Fruit fly (Drosophila melanogaster) whole organism, embryonic: ENCODE results near the gene CG31231.
A peak's percentile ranks its signal among the peaks of the same experiment; 100 is the strongest.

Experiments used
- Atf3 ChIP-seq: fragments of 200-800 bp; sonication (Bioruptor generic); optimal IDR thresholded peaks from 3 replicates; lab custom pipeline; 2016; ENCODE audit warnings: missing biosample characterization, missing genetic modification characterization
- CG10366 ChIP-seq: fragments of 200-800 bp; sonication (Bioruptor generic); IDR thresholded peaks from 2 replicates; pipeline ENCODE4 v1.3.6; 2022; ENCODE audit warnings: missing biosample characterization, missing genetic modification characterization
- CG10462 ChIP-seq: fragments of 200-800 bp; sonication (Bioruptor generic); optimal IDR thresholded peaks from 2 replicates; lab custom pipeline; 2016; ENCODE audit warnings: missing biosample characterization, missing genetic modification characterization
- CG11398 ChIP-seq: fragments of 200-800 bp; sonication (Bioruptor generic); optimal IDR thresholded peaks from 2 replicates; lab custom pipeline; 2016; ENCODE audit warnings: missing biosample characterization, missing genetic modification characterization
- CG12104 ChIP-seq: fragments of 200-800 bp; sonication (Bioruptor generic); optimal IDR thresholded peaks from 3 replicates; lab custom pipeline; 2016; ENCODE audit warnings: missing biosample characterization, missing genetic modification characterization
- CG1233 ChIP-seq: fragments of 200-800 bp; sonication (Bioruptor generic); optimal IDR thresholded peaks from 4 replicates; lab custom pipeline; 2018; ENCODE audit warnings: missing biosample characterization, mild to moderate bottlenecking, missing genetic modification characterization
- CG15514 ChIP-seq: fragments of 200-800 bp; sonication (Bioruptor generic); optimal IDR thresholded peaks from 3 replicates; lab custom pipeline; 2017; ENCODE audit warnings: missing biosample characterization, missing genetic modification characterization, mild to moderate bottlenecking, moderate library complexity, missing genetic modification reagents
- CG15696 ChIP-seq: fragments of 200-800 bp; sonication (Bioruptor generic); optimal IDR thresholded peaks from 2 replicates; lab custom pipeline; 2019; ENCODE audit warnings: missing biosample characterization, mild to moderate bottlenecking, missing genetic modification characterization, moderate library complexity
- CG17385 ChIP-seq: fragments of 200-800 bp; sonication (Bioruptor generic); optimal IDR thresholded peaks from 3 replicates; lab custom pipeline; 2018; ENCODE audit warnings: missing biosample characterization, mild to moderate bottlenecking, missing genetic modification characterization
- CG17568 ChIP-seq: fragments of 200-800 bp; sonication (Bioruptor generic); optimal IDR thresholded peaks from 2 replicates; lab custom pipeline; 2018; ENCODE audit warnings: missing biosample characterization, mild to moderate bottlenecking, missing genetic modification characterization, moderate library complexity
- CG30431 ChIP-seq: fragments of 200-800 bp; sonication (Bioruptor generic); optimal IDR thresholded peaks from 2 replicates; lab custom pipeline; 2017; ENCODE audit warnings: missing biosample characterization, missing genetic modification characterization
- CG31224 ChIP-seq: fragments of 200-800 bp; sonication (Bioruptor generic); IDR thresholded peaks from 2 replicates; pipeline ENCODE4 v1.3.6; 2022; ENCODE audit warnings: missing biosample characterization, missing genetic modification characterization
- CG34376 ChIP-seq: fragments of 200-800 bp; sonication (Bioruptor generic); optimal IDR thresholded peaks from 2 replicates; lab custom pipeline; 2018; ENCODE audit warnings: missing biosample characterization, mild to moderate bottlenecking, missing genetic modification characterization
- CG5180 ChIP-seq: fragments of 200-800 bp; sonication (Bioruptor generic); optimal IDR thresholded peaks from 3 replicates; lab custom pipeline; 2017; ENCODE audit warnings: missing biosample characterization, missing genetic modification characterization, mild to moderate bottlenecking, moderate library complexity, missing genetic modification reagents
- CG6813 ChIP-seq: fragments of 200-800 bp; sonication (Bioruptor generic); optimal IDR thresholded peaks from 2 replicates; lab custom pipeline; 2017; ENCODE audit warnings: missing biosample characterization, missing genetic modification characterization, mild to moderate bottlenecking, moderate library complexity, missing genetic modification reagents
- CG6854 ChIP-seq: fragments of 200-800 bp; sonication (Bioruptor generic); optimal IDR thresholded peaks from 3 replicates; lab custom pipeline; 2017; ENCODE audit warnings: missing biosample characterization, mild to moderate bottlenecking, missing genetic modification characterization
- CG7271 ChIP-seq: fragments of 200-800 bp; sonication (Bioruptor generic); optimal IDR thresholded peaks from 2 replicates; lab custom pipeline; 2018; ENCODE audit warnings: missing biosample characterization, mild to moderate bottlenecking, missing genetic modification characterization, moderate library complexity
- CG7357 ChIP-seq: fragments of 200-800 bp; sonication (Bioruptor generic); IDR thresholded peaks from 3 replicates; pipeline ENCODE4 v1.3.6; 2022; ENCODE audit warnings: missing biosample characterization, missing genetic modification characterization
- CG9215 ChIP-seq: fragments of 200-800 bp; sonication (Bioruptor generic); IDR thresholded peaks from 2 replicates; pipeline ENCODE4 v1.3.6; 2022; ENCODE audit warnings: missing biosample characterization, missing genetic modification characterization
- CG9797 ChIP-seq: fragments of 200-800 bp; sonication (Bioruptor generic); optimal IDR thresholded peaks from 3 replicates; lab custom pipeline; 2018; ENCODE audit warnings: missing biosample characterization, mild to moderate bottlenecking, missing genetic modification characterization
- D19A ChIP-seq: fragments of 200-800 bp; optimal IDR thresholded peaks from 3 replicates; lab custom pipeline; 2019; ENCODE audit warnings: missing biosample characterization, mild to moderate bottlenecking, missing genetic modification characterization, moderate library complexity
- Fer3 ChIP-seq: fragments of 200-800 bp; sonication (Bioruptor generic); optimal IDR thresholded peaks from 2 replicates; lab custom pipeline; 2018; ENCODE audit warnings: missing biosample characterization, mild to moderate bottlenecking, missing genetic modification characterization, moderate library complexity
- H15 ChIP-seq: fragments of 200-800 bp; sonication (Bioruptor generic); IDR thresholded peaks from 3 replicates; pipeline ENCODE4 v1.3.6; 2022; ENCODE audit warnings: missing biosample characterization, missing genetic modification characterization
- HLH54F ChIP-seq: fragments of 200-800 bp; sonication (Bioruptor generic); optimal IDR thresholded peaks from 3 replicates; lab custom pipeline; 2016; ENCODE audit warnings: missing biosample characterization, missing genetic modification characterization
- Jarid2 ChIP-seq: fragments of 200-800 bp; sonication (Bioruptor generic); optimal IDR thresholded peaks from 3 replicates; lab custom pipeline; 2017; ENCODE audit warnings: mild to moderate bottlenecking, missing biosample characterization, missing genetic modification reagents, missing genetic modification characterization
- Lim3 ChIP-seq: fragments of 200-800 bp; sonication (Bioruptor generic); IDR thresholded peaks from 2 replicates; pipeline ENCODE4 v1.3.6; 2022; ENCODE audit warnings: missing biosample characterization, missing genetic modification characterization
- Meics ChIP-seq: fragments of 200-800 bp; sonication (Bioruptor generic); optimal IDR thresholded peaks from 2 replicates; lab custom pipeline; 2017; ENCODE audit warnings: missing biosample characterization, mild to moderate bottlenecking, missing genetic modification characterization
- Oli ChIP-seq: fragments of 200-800 bp; sonication (Bioruptor generic); optimal IDR thresholded peaks from 2 replicates; lab custom pipeline; 2018; ENCODE audit warnings: missing biosample characterization, mild to moderate bottlenecking, missing genetic modification characterization, moderate library complexity
- PHDP ChIP-seq: fragments of 200-800 bp; sonication (Bioruptor generic); optimal IDR thresholded peaks from 3 replicates; lab custom pipeline; 2018; ENCODE audit warnings: missing biosample characterization, mild to moderate bottlenecking, missing genetic modification characterization, moderate library complexity
- Rx ChIP-seq: fragments of 200-800 bp; sonication (Bioruptor generic); IDR thresholded peaks from 2 replicates; pipeline ENCODE4 v1.3.6; 2022; ENCODE audit warnings: missing biosample characterization, missing genetic modification characterization
- Sin3A ChIP-seq: fragments of >200 bp; optimal IDR thresholded peaks from 2 replicates; lab custom pipeline; 2018
- Sry-δ ChIP-seq: fragments of 200-800 bp; sonication (Bioruptor generic); optimal IDR thresholded peaks from 2 replicates; lab custom pipeline; 2016; ENCODE audit warnings: missing biosample characterization, missing genetic modification characterization
- TFAM ChIP-seq: fragments of 200-800 bp; sonication (Bioruptor generic); optimal IDR thresholded peaks from 2 replicates; lab custom pipeline; 2017; ENCODE audit warnings: missing biosample characterization, missing genetic modification characterization, inconsistent platforms
- Usf ChIP-seq: fragments of 200-800 bp; sonication (Bioruptor generic); optimal IDR thresholded peaks from 2 replicates; lab custom pipeline; 2017; ENCODE audit warnings: missing genotype, missing biosample characterization, missing genetic modification characterization
- ac ChIP-seq: fragments of 200-800 bp; sonication (Bioruptor generic); optimal IDR thresholded peaks from 3 replicates; lab custom pipeline; 2017; ENCODE audit warnings: missing biosample characterization, mild to moderate bottlenecking, missing genetic modification characterization
- ara ChIP-seq: fragments of 200-800 bp; sonication (Bioruptor generic); IDR thresholded peaks from 2 replicates; pipeline ENCODE4 v1.3.6; 2022; ENCODE audit warnings: missing biosample characterization, missing genetic modification characterization
- crol ChIP-seq: fragments of 200-800 bp; sonication (Bioruptor generic); IDR thresholded peaks from 2 replicates; pipeline ENCODE4 v1.3.6; 2022; ENCODE audit warnings: missing biosample characterization, missing genetic modification characterization
- cwo ChIP-seq: fragments of 200-800 bp; sonication (Bioruptor generic); optimal IDR thresholded peaks from 3 replicates; lab custom pipeline; 2017; ENCODE audit warnings: missing biosample characterization, missing genetic modification characterization, mild to moderate bottlenecking, moderate library complexity, missing genetic modification reagents
- dysf ChIP-seq: fragments of 200-800 bp; sonication (Bioruptor generic); IDR thresholded peaks from 3 replicates; pipeline ENCODE4 v1.3.6; 2022; ENCODE audit warnings: missing biosample characterization, missing genetic modification characterization
- esg ChIP-seq: fragments of 200-800 bp; sonication (Bioruptor generic); conservative IDR thresholded peaks from 2 replicates; pipeline ENCODE4 v1.3.6; 2022; ENCODE audit warnings: missing biosample characterization, missing genetic modification characterization
- gfzf ChIP-seq: fragments of 200-800 bp; sonication (Bioruptor generic); optimal IDR thresholded peaks from 2 replicates; lab custom pipeline; 2016; ENCODE audit warnings: missing biosample characterization, mild to moderate bottlenecking, missing genetic modification characterization, moderate library complexity
- inv ChIP-seq: fragments of 200-800 bp; sonication (Bioruptor generic); IDR thresholded peaks from 2 replicates; pipeline ENCODE4 v1.3.6; 2022; ENCODE audit warnings: missing biosample characterization, missing genetic modification characterization; ENCODE audit not compliant: partially characterized antibody
- lab ChIP-seq: fragments of 200-800 bp; sonication (Bioruptor generic); optimal IDR thresholded peaks from 3 replicates; lab custom pipeline; 2017; ENCODE audit warnings: missing biosample characterization, missing genetic modification characterization, mild to moderate bottlenecking, moderate library complexity, missing genetic modification reagents
- pho ChIP-seq: fragments of 200-800 bp; sonication (Bioruptor generic); optimal IDR thresholded peaks from 2 replicates; lab custom pipeline; 2016; ENCODE audit warnings: missing biosample characterization, missing genetic modification characterization
- rib ChIP-seq: fragments of 200-800 bp; sonication (Bioruptor generic); IDR thresholded peaks from 2 replicates; pipeline ENCODE4 v1.3.6; 2022; ENCODE audit warnings: missing biosample characterization, missing genetic modification characterization
- salm ChIP-seq: fragments of 200-800 bp; sonication (Bioruptor generic); optimal IDR thresholded peaks from 2 replicates; lab custom pipeline; 2018; ENCODE audit warnings: missing biosample characterization, mild to moderate bottlenecking, missing genetic modification characterization
- schlank ChIP-seq: fragments of 200-800 bp; sonication (Bioruptor generic); optimal IDR thresholded peaks from 2 replicates; lab custom pipeline; 2018; ENCODE audit warnings: missing biosample characterization, mild to moderate bottlenecking, missing genetic modification characterization
- slou ChIP-seq: fragments of 200-800 bp; sonication (Bioruptor generic); optimal IDR thresholded peaks from 3 replicates; lab custom pipeline; 2016; ENCODE audit warnings: missing biosample characterization, missing genetic modification characterization
- stwl ChIP-seq: fragments of 200-800 bp; sonication (Bioruptor generic); optimal IDR thresholded peaks from 3 replicates; lab custom pipeline; 2018; ENCODE audit warnings: missing biosample characterization, mild to moderate bottlenecking, missing genetic modification characterization, moderate library complexity
- wdn ChIP-seq: fragments of 200-800 bp; sonication (Bioruptor generic); IDR thresholded peaks from 2 replicates; pipeline ENCODE4 v1.3.6; 2022; ENCODE audit warnings: missing biosample characterization, missing genetic modification characterization
- zfh2 ChIP-seq: fragments of 200-800 bp; sonication (Bioruptor generic); optimal IDR thresholded peaks from 2 replicates; lab custom pipeline; 2016; ENCODE audit warnings: missing biosample characterization, missing genetic modification characterization

The CG31231 gene

dm6 chr3R:18663525-18663924 is 1.6 kb upstream of the CG31231 start, which contains the start of the genes Cpsf73 and Gos28 (continued):
- TF ChIP-seq crol (GFP tag; lab: Robert Waterston, UW) (peak; percentile 26; the same call in 1 of the 2 replicates), CG1233 (GFP tag; lab: Kevin White, UChicago) (no peak), CG15514 (GFP tag; lab: Kevin White, UChicago) (peak; percentile 85), D19A (no peak), esg (GFP tag; lab: Robert Waterston, UW) (no peak), salm (tag; lab: Kevin White, UChicago) (no peak), Sin3A (lab: Kevin White, UChicago) (peak; percentile 90), Oli (tag; lab: Kevin White, UChicago) (no peak), Fer3 (tag; lab: Kevin White, UChicago) (no peak), zfh2 (no peak), Meics (GFP tag; lab: Kevin White, UChicago) (no peak), slou (GFP tag; lab: Kevin White, UChicago) (no peak), CG5180 (no peak), Usf (GFP tag; lab: Kevin White, UChicago) (no peak), cwo (no peak), Jarid2 (no peak), CG7357 (GFP tag; lab: Robert Waterston, UW) (0 out of 3 replicates have a peak, but pooled peaks have one; percentile 26), stwl (tag; lab: Kevin White, UChicago) (peak; percentile 75), CG9797 (peak; percentile 85), lab (GFP tag; lab: Kevin White, UChicago) (no peak), ara (GFP tag; lab: Robert Waterston, UW) (0 out of 2 replicates have a peak, but pooled peaks have one; percentile 32), CG31224 (GFP tag; lab: Robert Waterston, UW) (peak; percentile 17; the same call in 1 of the 2 replicates), CG11398 (no peak), CG34376 (GFP tag; lab: Kevin White, UChicago) (no peak), Atf3 (GFP tag; lab: Kevin White, UChicago) (no peak), dysf (GFP tag; lab: Robert Waterston, UW) (no peak), inv (GFP tag; lab: Robert Waterston, UW) (peak; percentile 42; the same call in 1 of the 2 replicates), CG10462 (no peak), CG12104 (GFP tag; lab: Kevin White, UChicago) (no peak), H15 (GFP tag; lab: Robert Waterston, UW) (no peak), CG15696 (no peak), Rx (no peak), schlank (tag; lab: Kevin White, UChicago) (no peak), gfzf (peak; percentile 91), CG7271 (tag; lab: Kevin White, UChicago) (peak; percentile 1), CG6854 (GFP tag; lab: Kevin White, UChicago) (no peak), rib (GFP tag; lab: Robert Waterston, UW) (no peak), CG30431 (GFP tag; lab: Kevin White, UChicago) (no peak), PHDP (tag; lab: Kevin White, UChicago) (peak; percentile 21), pho (peak; percentile 15), TFAM (no peak), CG6813 (GFP tag; lab: Kevin White, UChicago) (no peak), wdn (GFP tag; lab: Robert Waterston, UW) (no peak), HLH54F (peak; percentile 53), ac (no peak), CG17385 (GFP tag; lab: Kevin White, UChicago) (peak; percentile 16), CG10366 (GFP tag; lab: Robert Waterston, UW) (no peak), CG17568 (no peak), Lim3 (no peak), Sry-δ (peak; percentile 51), CG9215 (GFP tag; lab: Robert Waterston, UW) (no peak)
